Worm (Caenorhabditis elegans) whole organism, L2 larva: ENCODE data around the gene F28G4.3.

Experiments
- C34F6.9 ChIP-seq: fragments of 150-350 bp; optimal IDR thresholded peaks from 2 replicates; lab custom pipeline; 2014; ENCODE audit warnings: missing biosample characterization, missing genetic modification characterization
- R02D3.7 ChIP-seq: fragments of 150-350 bp; optimal IDR thresholded peaks from 2 replicates; lab custom pipeline; 2014; ENCODE audit warnings: missing biosample characterization, missing genetic modification characterization
- Y55F3AM.14 ChIP-seq: fragments of 200-800 bp; sonication (Bioruptor generic); optimal IDR thresholded peaks from 2 replicates; lab custom pipeline; 2018; ENCODE audit warnings: mild to moderate bottlenecking, missing genetic modification characterization, missing compliant biosample characterization
- ZK546.5 ChIP-seq: sonication (generic microtip); optimal IDR thresholded peaks from 2 replicates; lab custom pipeline; 2017; ENCODE audit warnings: missing biosample characterization, missing genetic modification characterization
- aly-2 ChIP-seq: fragments of 150-350 bp; optimal IDR thresholded peaks from 2 replicates; lab custom pipeline; 2014; ENCODE audit warnings: missing biosample characterization, missing genetic modification characterization
- ama-1 ChIP-seq: fragments of 150-350 bp; optimal IDR thresholded peaks from 2 replicates; lab custom pipeline; 2018; ENCODE audit warnings: inconsistent platforms
- ceh-82 ChIP-seq: fragments of 150-350 bp; optimal IDR thresholded peaks from 2 replicates; lab custom pipeline; 2014; ENCODE audit warnings: missing biosample characterization, missing genetic modification characterization
- crh-2 ChIP-seq: sonication (generic microtip); optimal IDR thresholded peaks from 2 replicates; lab custom pipeline; 2017; ENCODE audit warnings: missing biosample characterization, missing genetic modification characterization
- dmd-4 ChIP-seq: sonication (generic microtip); optimal IDR thresholded peaks from 2 replicates; lab custom pipeline; 2017; ENCODE audit warnings: missing biosample characterization, missing genetic modification characterization
- elt-3 ChIP-seq: sonication (generic microtip); optimal IDR thresholded peaks from 2 replicates; lab custom pipeline; 2017; ENCODE audit warnings: missing biosample characterization, missing genetic modification characterization
- fos-1 ChIP-seq: fragments of 150-350 bp; optimal IDR thresholded peaks from 2 replicates; lab custom pipeline; 2014; ENCODE audit warnings: missing biosample characterization, missing genetic modification characterization
- lin-11 ChIP-seq: fragments of 150-350 bp; sonication (generic microtip); optimal IDR thresholded peaks from 2 replicates; lab custom pipeline; 2014; ENCODE audit warnings: missing biosample characterization, missing genetic modification characterization, inconsistent platforms, mixed read lengths
- lin-13 ChIP-seq: fragments of 150-350 bp; optimal IDR thresholded peaks from 2 replicates; lab custom pipeline; 2014; ENCODE audit warnings: missing biosample characterization, missing genetic modification reagents, missing genetic modification characterization
- lin-39 ChIP-seq: fragments of 150-350 bp; optimal IDR thresholded peaks from 2 replicates; lab custom pipeline; 2014; ENCODE audit warnings: missing biosample characterization, missing genetic modification reagents, missing genetic modification characterization
- lsy-2 ChIP-seq, 2 experiments: fragments of 150-350 bp in 1 of 2; sonication (generic microtip) in 1 of 2; optimal IDR thresholded peaks; 2 replicates each; lab custom pipeline; 2014 to 2017; ENCODE audit warnings: missing biosample characterization in 2 of 2, missing genetic modification characterization in 2 of 2
- mab-5 ChIP-seq: fragments of 150-350 bp; optimal IDR thresholded peaks from 2 replicates; lab custom pipeline; 2014; ENCODE audit warnings: missing biosample characterization, missing genetic modification characterization
- mbf-1 ChIP-seq: sonication (generic microtip); optimal IDR thresholded peaks from 2 replicates; lab custom pipeline; 2017; ENCODE audit warnings: missing biosample characterization, missing genetic modification characterization
- mdl-1 ChIP-seq, 2 experiments: fragments of 150-350 bp in 1 of 2; sonication (generic microtip) in 1 of 2; optimal IDR thresholded peaks; 2 replicates each; lab custom pipeline; 2017; ENCODE audit warnings: missing biosample characterization in 2 of 2, missing genetic modification characterization in 2 of 2
- nhr-10 ChIP-seq: sonication (generic microtip); optimal IDR thresholded peaks from 2 replicates; lab custom pipeline; 2017; ENCODE audit warnings: missing biosample characterization, missing genetic modification characterization
- nhr-11 ChIP-seq: fragments of 150-350 bp; optimal IDR thresholded peaks from 2 replicates; lab custom pipeline; 2014; ENCODE audit warnings: missing biosample characterization, missing genetic modification characterization
- nhr-129 ChIP-seq: fragments of 150-350 bp; optimal IDR thresholded peaks from 2 replicates; lab custom pipeline; 2014; ENCODE audit warnings: missing biosample characterization, missing genetic modification characterization
- nhr-23 ChIP-seq: fragments of 150-350 bp; optimal IDR thresholded peaks from 2 replicates; lab custom pipeline; 2014; ENCODE audit warnings: missing biosample characterization, missing genetic modification reagents, missing genetic modification characterization
- nhr-237 ChIP-seq: fragments of 150-350 bp; optimal IDR thresholded peaks from 2 replicates; lab custom pipeline; 2014; ENCODE audit warnings: missing biosample characterization, missing genetic modification characterization
- nhr-25 ChIP-seq: fragments of 150-350 bp; sonication (generic microtip); optimal IDR thresholded peaks from 3 replicates; lab custom pipeline; 2014; ENCODE audit warnings: missing biosample characterization, missing genetic modification characterization
- nhr-77 ChIP-seq: fragments of 150-350 bp; optimal IDR thresholded peaks from 2 replicates; lab custom pipeline; 2014; ENCODE audit warnings: missing biosample characterization, missing genetic modification characterization
- sem-4 ChIP-seq: fragments of 150-350 bp; optimal IDR thresholded peaks from 2 replicates; lab custom pipeline; 2014; ENCODE audit warnings: missing biosample characterization, missing genetic modification reagents, missing genetic modification characterization
- skn-1 ChIP-seq: sonication (generic microtip); optimal IDR thresholded peaks from 2 replicates; lab custom pipeline; 2017; ENCODE audit warnings: missing biosample characterization, missing genetic modification characterization
- snpc-4 ChIP-seq: fragments of 150-350 bp; optimal IDR thresholded peaks from 2 replicates; lab custom pipeline; 2014; ENCODE audit warnings: missing biosample characterization, missing genetic modification characterization
- unc-62 ChIP-seq: fragments of 150-350 bp; optimal IDR thresholded peaks from 2 replicates; lab custom pipeline; 2014; ENCODE audit warnings: missing biosample characterization, missing genetic modification reagents, missing genetic modification characterization
- zag-1 ChIP-seq: fragments of 150-350 bp; optimal IDR thresholded peaks from 2 replicates; lab custom pipeline; 2014; ENCODE audit warnings: missing biosample characterization, missing genetic modification characterization
- ztf-1 ChIP-seq: fragments of 200-800 bp; sonication (Bioruptor generic); conservative IDR thresholded peaks from 2 replicates; pipeline ENCODE4 v1.3.6; 2022; ENCODE audit warnings: missing genetic modification characterization, missing compliant biosample characterization
- ztf-11 ChIP-seq: sonication (generic microtip); optimal IDR thresholded peaks from 2 replicates; lab custom pipeline; 2017; ENCODE audit warnings: missing biosample characterization, missing genetic modification characterization
- ztf-4 ChIP-seq: fragments of 150-350 bp; optimal IDR thresholded peaks from 2 replicates; lab custom pipeline; 2014; ENCODE audit warnings: missing biosample characterization, missing genetic modification characterization

F28G4.3 gene

DNA sequence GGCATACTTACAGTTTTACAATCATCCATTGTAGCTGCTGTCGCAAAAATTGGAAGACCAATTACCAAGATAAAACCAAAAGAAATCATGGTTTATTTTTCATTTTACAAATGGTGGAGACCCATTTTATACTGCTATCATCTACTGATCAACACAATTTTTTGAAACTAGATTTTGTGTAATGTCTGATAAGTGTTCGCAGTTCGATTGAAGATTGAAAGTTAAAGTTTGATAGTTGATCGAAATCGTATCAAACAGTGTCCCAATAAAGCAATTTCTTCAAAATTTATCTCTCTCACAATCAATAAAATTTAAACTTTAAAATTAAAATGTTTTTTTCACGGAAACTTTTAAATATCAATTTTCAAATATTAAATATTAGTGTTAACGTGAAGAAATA is 16.4 kb downstream of the F28G4.3 start, which contains the start of gene T13F3.6:
Gene T13F3.6 (minus strand): TSS at position 101 of the 400 bp plus-strand sequence.
- TF ChIP-seq lin-11: no peak

- no peak for TF ChIP-seq lin-39 (tag; lab: Kevin White, UChicago)
- no peak for TF ChIP-seq ZK546.5 (tag; lab: Kevin White, UChicago)
- no peak for TF ChIP-seq ceh-82 (tag; lab: Kevin White, UChicago)
- TF ChIP-seq nhr-23 (tag; lab: Kevin White, UChicago): no peak
- no peak for TF ChIP-seq R02D3.7
- no peak for TF ChIP-seq unc-62 (GFP tag; lab: Kevin White, UChicago)
- TF ChIP-seq ama-1: no peak
- no peak for TF ChIP-seq ztf-1 (GFP tag; lab: Robert Waterston, UW)
- no peak for TF ChIP-seq nhr-129
- no peak for TF ChIP-seq Y55F3AM.14 (GFP tag; lab: Kevin White, UChicago)
- TF ChIP-seq elt-3: no peak
- TF ChIP-seq nhr-237: no peak
- TF ChIP-seq mbf-1 (tag; lab: Kevin White, UChicago): no peak
- TF ChIP-seq C34F6.9: no peak
- TF ChIP-seq lin-13: no peak
These were observed 18.0 kb downstream of the F28G4.3 start, which contains the start of the genes fbxa-2 and T13F3.8 for ce11 chrV:16269556-16269955. Gene fbxa-2 (minus strand): TSS chrV:16269656. Gene T13F3.8 (plus strand): TSS chrV:16269800.

DNA sequence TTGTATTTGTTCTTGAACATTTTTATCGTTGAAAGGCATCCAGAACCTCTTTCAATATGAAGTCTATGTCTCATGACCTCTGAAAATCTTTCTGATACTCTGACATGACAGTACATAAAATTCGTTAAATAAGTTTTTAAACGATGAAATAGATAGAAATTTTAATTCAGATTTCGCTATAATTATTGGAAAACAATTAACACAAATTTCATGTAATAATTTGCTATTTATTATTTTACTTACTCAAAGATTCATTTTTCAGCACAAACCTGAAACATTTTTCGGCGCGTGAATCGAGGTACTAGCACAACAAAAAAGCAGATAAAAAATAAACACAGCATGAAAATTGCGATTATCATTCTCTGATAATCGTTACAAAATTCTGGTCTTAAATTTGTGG is 21.0 kb downstream of the F28G4.3 start, which contains the start of gene T13F3.4:
Gene T13F3.4 (minus strand): TSS at position 101 of the 400 bp plus-strand sequence.
- TF ChIP-seq ZK546.5 (tag; lab: Kevin White, UChicago) (no peak), nhr-77 (no peak), R02D3.7 (no peak), nhr-10 (tag; lab: Kevin White, UChicago) (no peak), dmd-4 (tag; lab: Kevin White, UChicago) (no peak), nhr-11 (tag; lab: Kevin White, UChicago) (no peak), skn-1 (tag; lab: Kevin White, UChicago) (no peak)
- TF ChIP-seq, all 48 proteins: peak for 0

ce11 chrV:16259684-16260083 is 27.8 kb downstream of the F28G4.3 start, which contains the start of gene nhr-127:
Gene nhr-127 (plus strand): TSS chrV:16259984.
- TF ChIP-seq ztf-11 (tag; lab: Kevin White, UChicago): no peak
- TF ChIP-seq mbf-1 (tag; lab: Kevin White, UChicago): no peak
- TF ChIP-seq skn-1 (tag; lab: Kevin White, UChicago): no peak
- no peak for TF ChIP-seq R02D3.7
- TF ChIP-seq zag-1 (tag; lab: Kevin White, UChicago): no peak
- TF ChIP-seq mdl-1 (tag; optimal IDR thresholded peaks at IDR 0.05; lab: Kevin White, UChicago): no peak
- no peak for TF ChIP-seq snpc-4 (tag; lab: Kevin White, UChicago)
- TF ChIP-seq ztf-4 (tag; lab: Kevin White, UChicago): no peak
- no peak for TF ChIP-seq nhr-25 (tag; lab: Kevin White, UChicago)
- no peak for TF ChIP-seq ZK546.5 (tag; lab: Kevin White, UChicago)

- TF ChIP-seq ztf-4 (tag; lab: Kevin White, UChicago): no peak
These were observed 29.4 kb downstream of the F28G4.3 start, which contains the start of gene nhr-218 for ce11 chrV:16258142-16258541. Gene nhr-218 (plus strand): TSS chrV:16258442.

DNA sequence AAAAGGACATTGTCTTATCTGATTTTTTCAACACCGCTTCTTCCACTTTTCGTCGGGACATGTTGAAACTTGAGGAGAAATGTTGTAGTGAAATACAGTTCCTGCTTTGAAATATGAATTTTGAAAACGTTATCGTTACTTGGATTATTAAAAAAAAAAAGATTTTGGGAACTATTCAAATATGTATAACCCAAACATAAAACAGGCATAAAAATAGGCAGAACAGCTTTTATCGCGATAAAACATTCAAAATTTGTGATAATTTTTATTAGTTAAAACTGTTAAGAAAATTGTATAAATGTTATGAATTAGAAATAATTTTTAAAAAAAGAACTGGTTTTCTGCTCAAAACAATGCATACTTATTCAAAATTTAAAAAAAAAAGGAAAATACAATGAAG is 31.1 kb downstream of the F28G4.3 start, which contains the start of gene bgnt-1.3:
Gene bgnt-1.3 (minus strand): TSS at position 101 of the 400 bp plus-strand sequence.
- no peak for TF ChIP-seq fos-1 (tag; lab: Kevin White, UChicago)
- no peak for TF ChIP-seq sem-4 (tag; lab: Kevin White, UChicago)
- TF ChIP-seq crh-2 (tag; lab: Kevin White, UChicago): no peak
- no peak for TF ChIP-seq Y55F3AM.14 (GFP tag; lab: Kevin White, UChicago)
- TF ChIP-seq mab-5 (tag; lab: Kevin White, UChicago): no peak
- TF ChIP-seq mbf-1 (tag; lab: Kevin White, UChicago): no peak
- TF ChIP-seq aly-2 (tag; lab: Kevin White, UChicago): no peak
- TF ChIP-seq lsy-2 (tag; optimal IDR thresholded peaks at IDR 0.05; lab: Kevin White, UChicago): no peak
- TF ChIP-seq, all 48 proteins: peak for 0
